Worm (Caenorhabditis elegans): ENCODE results near the gene C03B8.3.

Gene C03B8.3

DNA sequence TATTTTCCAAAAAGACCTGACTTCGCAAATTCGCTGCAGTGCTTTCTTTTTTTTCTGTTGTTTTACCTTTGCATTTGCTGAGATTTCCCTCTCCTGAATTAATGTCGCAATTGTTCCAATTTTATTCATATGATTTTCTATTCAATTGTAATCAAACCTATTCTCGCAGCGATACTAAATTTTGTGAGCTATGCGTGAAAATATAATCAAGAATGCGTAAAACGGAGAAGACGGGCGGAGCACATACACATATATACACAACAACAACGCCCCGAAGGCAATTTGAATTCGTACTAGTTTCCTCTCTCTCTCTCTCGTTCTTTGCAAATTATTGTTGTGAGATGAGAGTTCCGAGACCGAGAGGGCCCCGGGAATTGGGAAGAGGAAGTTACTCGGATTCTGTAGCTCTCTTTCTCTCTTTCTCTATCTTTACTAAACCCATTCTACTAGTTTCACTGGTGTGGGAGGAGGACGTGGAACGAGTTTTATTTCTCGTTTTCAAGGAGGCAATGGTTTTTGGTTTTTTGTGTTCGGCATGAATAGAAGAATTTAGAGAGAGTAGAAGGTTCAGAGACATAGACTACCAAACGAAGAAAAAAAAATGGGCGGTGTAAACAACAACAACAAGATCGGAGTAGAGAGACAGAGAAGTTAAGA lies 11.4 kb downstream of the C03B8.3 start (continued):
- peak in 1 of 2 experiments; percentile 54 for TF ChIP-seq mdl-1 (tag; optimal IDR thresholded peaks at IDR 0.05)
- peak; percentile 9 for TF ChIP-seq nhr-76 (tag; optimal IDR thresholded peaks at IDR 0.05)
- no peak for TF ChIP-seq daf-12 (tag; optimal IDR thresholded peaks at IDR 0.05)
- peak; percentile 58 for TF ChIP-seq rbr-2 (tag; optimal IDR thresholded peaks at IDR 0.05)

DNA sequence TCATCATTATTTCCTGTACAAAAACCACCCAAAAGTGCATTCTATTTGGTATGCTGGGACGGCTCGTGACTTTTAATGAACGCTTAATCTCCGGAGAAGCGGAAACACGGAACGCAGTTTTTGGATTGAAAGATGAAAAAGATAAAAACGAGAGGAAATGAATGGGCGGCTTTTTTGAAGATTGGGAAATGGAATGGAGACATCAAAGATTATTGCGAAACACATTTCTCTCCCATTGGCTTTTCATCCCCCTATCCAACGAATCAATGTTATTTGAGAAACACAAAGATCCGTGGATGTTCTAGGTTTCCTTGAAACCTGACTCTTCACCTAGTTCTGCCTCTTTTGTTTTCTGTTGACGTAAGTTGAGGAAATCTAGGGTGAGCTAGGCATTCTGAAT lies 12.3 kb downstream of the C03B8.3 start:
- TF ChIP-seq D1046.2 (GFP tag; IDR thresholded peaks at IDR 0.05): no peak
- TF ChIP-seq spr-3 (GFP tag; optimal IDR thresholded peaks at IDR 0.05): no peak
- TF ChIP-seq Y105C5A.15 (GFP tag; IDR thresholded peaks at IDR 0.05): no peak
- no peak for TF ChIP-seq zfp-2 (tag; optimal IDR thresholded peaks at IDR 0.05)
- TF ChIP-seq madf-5 (GFP tag; IDR thresholded peaks at IDR 0.05): no peak
- TF ChIP-seq snpc-4 (tag; optimal IDR thresholded peaks at IDR 0.05): no peak
- no peak for TF ChIP-seq skn-1 (tag; optimal IDR thresholded peaks at IDR 0.05)
- no peak for TF ChIP-seq dmd-8 (GFP tag; IDR thresholded peaks at IDR 0.05)
- no peak for TF ChIP-seq nhr-76 (tag; optimal IDR thresholded peaks at IDR 0.05)
- no peak for TF ChIP-seq nhr-111 (GFP tag; optimal IDR thresholded peaks at IDR 0.05)
- TF ChIP-seq hlh-30 (tag; optimal IDR thresholded peaks at IDR 0.05; ENCODE audit: insufficient read depth): peak; percentile 13
- TF ChIP-seq vab-7 (GFP tag; IDR thresholded peaks at IDR 0.05): no peak
- TF ChIP-seq zfp-3 (GFP tag; conservative IDR thresholded peaks at IDR 0.05): 0 out of 2 replicates have a peak, but pooled peaks have one; percentile 30
- no peak for TF ChIP-seq tra-1 (GFP tag; IDR thresholded peaks at IDR 0.05)
- no peak for TF ChIP-seq egl-27 (tag; optimal IDR thresholded peaks at IDR 0.05)
- no peak for TF ChIP-seq ztf-11 (tag; optimal IDR thresholded peaks at IDR 0.05)
- no peak for TF ChIP-seq daf-12 (tag; optimal IDR thresholded peaks at IDR 0.05)
- no peak for TF ChIP-seq daf-19 (GFP tag; conservative IDR thresholded peaks at IDR 0.05)
- no peak for TF ChIP-seq F49E8.2 (tag; optimal IDR thresholded peaks at IDR 0.05; ENCODE audit: borderline replicate concordance)
- no peak for TF ChIP-seq Y75B8A.6 (GFP tag; IDR thresholded peaks at IDR 0.05)
- TF ChIP-seq ama-1 (optimal IDR thresholded peaks at IDR 0.05): no peak
- TF ChIP-seq zip-2 (tag; optimal IDR thresholded peaks at IDR 0.05): no peak
- no peak for TF ChIP-seq T20F7.1 (GFP tag; optimal IDR thresholded peaks at IDR 0.05)
- no peak for TF ChIP-seq mxl-2 (GFP tag; conservative IDR thresholded peaks at IDR 0.05)
- peak; percentile 52 for TF ChIP-seq ctbp-1 (GFP tag; IDR thresholded peaks at IDR 0.05)
- no peak for TF ChIP-seq tag-97 (GFP tag; IDR thresholded peaks at IDR 0.05)
- TF ChIP-seq egl-43 (GFP tag; IDR thresholded peaks at IDR 0.05): no peak
- TF ChIP-seq pha-4 (GFP tag; IDR thresholded peaks at IDR 0.05): no peak
- TF ChIP-seq pha-4 (tag; optimal IDR thresholded peaks at IDR 0.05): no peak
- TF ChIP-seq unc-130 (GFP tag; optimal IDR thresholded peaks at IDR 0.05): no peak
- no peak for TF ChIP-seq lin-39 (tag; optimal IDR thresholded peaks at IDR 0.05)
- TF ChIP-seq nhr-42 (GFP tag; IDR thresholded peaks at IDR 0.05): no peak
- peak in 1 of 2 experiments; percentile 24 for TF ChIP-seq lsy-2 (tag; optimal IDR thresholded peaks at IDR 0.05)
- no peak for TF ChIP-seq ceh-28 (tag; optimal IDR thresholded peaks at IDR 0.05)
- TF ChIP-seq mxl-3 (GFP tag; optimal IDR thresholded peaks at IDR 0.05): no peak
- TF ChIP-seq zip-11 (GFP tag; IDR thresholded peaks at IDR 0.05): no peak
- peak; percentile 36 for TF ChIP-seq dmd-6 (GFP tag; IDR thresholded peaks at IDR 0.05)
- no peak for TF ChIP-seq lir-3 (tag; optimal IDR thresholded peaks at IDR 0.05)
- no peak for TF ChIP-seq nhr-48 (tag; optimal IDR thresholded peaks at IDR 0.05)
- TF ChIP-seq lin-13 (GFP tag; optimal IDR thresholded peaks at IDR 0.05): no peak
- no peak for TF ChIP-seq fkh-10 (GFP tag; optimal IDR thresholded peaks at IDR 0.05)
- peak in 1 of 2 experiments; percentile 37 for TF ChIP-seq mdl-1 (tag; optimal IDR thresholded peaks at IDR 0.05)
- TF ChIP-seq ztf-7 (tag; optimal IDR thresholded peaks at IDR 0.05): no peak
- no peak for TF ChIP-seq fos-1 (tag; optimal IDR thresholded peaks at IDR 0.05)
- TF ChIP-seq R02D3.7 (tag; optimal IDR thresholded peaks at IDR 0.05): no peak
- TF ChIP-seq gei-8 (GFP tag; optimal IDR thresholded peaks at IDR 0.05): no peak
- TF ChIP-seq ZK337.2 (GFP tag; IDR thresholded peaks at IDR 0.05): no peak
- peak; percentile 23 for TF ChIP-seq hlh-11 (tag; optimal IDR thresholded peaks at IDR 0.05)
- TF ChIP-seq dmd-9 (GFP tag; IDR thresholded peaks at IDR 0.05): no peak
